Fruit fly (Drosophila melanogaster) whole organism, prepupa: Measurements from ENCODE around the gene Hsp27.
A peak's percentile ranks its signal among the peaks of the same experiment; 100 is the strongest.

Source experiments
- CG11902 ChIP-seq: fragments of 200-800 bp; sonication (Bioruptor generic); optimal IDR thresholded peaks from 3 replicates; lab custom pipeline; 2016; ENCODE audit warnings: missing biosample characterization, missing genetic modification characterization
- CG15336 ChIP-seq: fragments of 200-800 bp; sonication (Bioruptor generic); IDR thresholded peaks from 2 replicates; pipeline ENCODE4 v1.3.6; 2022; ENCODE audit warnings: missing biosample characterization, missing genetic modification characterization
- CG31627 ChIP-seq: fragments of 200-800 bp; sonication (Bioruptor generic); optimal IDR thresholded peaks from 3 replicates; lab custom pipeline; 2016; ENCODE audit warnings: missing biosample characterization, missing genetic modification characterization
- CG34406 ChIP-seq: fragments of 200-800 bp; sonication (Bioruptor generic); optimal IDR thresholded peaks from 3 replicates; lab custom pipeline; 2016; ENCODE audit warnings: missing biosample characterization, missing genetic modification characterization
- CG4318 ChIP-seq: fragments of 200-800 bp; sonication (Bioruptor generic); optimal IDR thresholded peaks from 3 replicates; lab custom pipeline; 2017; ENCODE audit warnings: missing biosample characterization, mild to moderate bottlenecking, missing genetic modification characterization
- CG6276 ChIP-seq: fragments of 200-800 bp; sonication (Bioruptor generic); optimal IDR thresholded peaks from 2 replicates; lab custom pipeline; 2017; ENCODE audit warnings: missing biosample characterization, mild to moderate bottlenecking, missing genetic modification characterization
- CG6808 ChIP-seq: fragments of 200-800 bp; sonication (Bioruptor generic); optimal IDR thresholded peaks from 3 replicates; lab custom pipeline; 2017; ENCODE audit warnings: missing biosample characterization, missing genetic modification characterization, mild to moderate bottlenecking, moderate library complexity, missing genetic modification reagents
- CG6854 ChIP-seq: fragments of 200-800 bp; sonication (Bioruptor generic); optimal IDR thresholded peaks from 2 replicates; lab custom pipeline; 2017; ENCODE audit warnings: missing biosample characterization, mild to moderate bottlenecking, missing genetic modification characterization
- CG7368 ChIP-seq: fragments of 200-800 bp; sonication (Bioruptor generic); optimal IDR thresholded peaks from 3 replicates; lab custom pipeline; 2016; ENCODE audit warnings: missing biosample characterization, missing genetic modification characterization
- CG8119 ChIP-seq: fragments of 200-800 bp; sonication (Bioruptor generic); IDR thresholded peaks from 3 replicates; pipeline ENCODE4 v1.3.6; 2022; ENCODE audit warnings: missing biosample characterization, missing genetic modification characterization
- CG8319 ChIP-seq: fragments of 200-800 bp; sonication (Bioruptor generic); optimal IDR thresholded peaks from 3 replicates; lab custom pipeline; 2016; ENCODE audit warnings: missing biosample characterization, missing genetic modification characterization
- CG8632 ChIP-seq: fragments of 200-800 bp; sonication (Bioruptor generic); optimal IDR thresholded peaks from 3 replicates; lab custom pipeline; 2016; ENCODE audit warnings: missing biosample characterization, missing genetic modification characterization
- CG9139 ChIP-seq: fragments of 200-800 bp; sonication (Bioruptor generic); optimal IDR thresholded peaks from 3 replicates; lab custom pipeline; 2017; ENCODE audit warnings: missing biosample characterization, mild to moderate bottlenecking, missing genetic modification characterization
- Ets21C ChIP-seq: fragments of 200-800 bp; sonication (Bioruptor generic); optimal IDR thresholded peaks from 3 replicates; lab custom pipeline; 2016; ENCODE audit warnings: missing biosample characterization, missing genetic modification characterization
- Ets96B ChIP-seq: fragments of 200-800 bp; optimal IDR thresholded peaks from 2 replicates; lab custom pipeline; 2019; ENCODE audit warnings: missing biosample characterization, mild to moderate bottlenecking, missing genetic modification characterization, moderate library complexity
- Hr38 ChIP-seq: sonication (Bioruptor generic); optimal IDR thresholded peaks from 2 replicates; lab custom pipeline; 2016; ENCODE audit warnings: missing biosample characterization, missing genetic modification characterization
- OdsH ChIP-seq: fragments of 200-800 bp; sonication (Bioruptor generic); optimal IDR thresholded peaks from 3 replicates; lab custom pipeline; 2016; ENCODE audit warnings: missing biosample characterization, missing genetic modification characterization
- Sox15 ChIP-seq: fragments of 200-800 bp; sonication (Bioruptor generic); optimal IDR thresholded peaks from 3 replicates; lab custom pipeline; 2016; ENCODE audit warnings: missing biosample characterization, missing genetic modification characterization
- achi ChIP-seq: fragments of 200-800 bp; sonication (Bioruptor generic); optimal IDR thresholded peaks from 3 replicates; lab custom pipeline; 2016; ENCODE audit warnings: missing biosample characterization, missing genetic modification characterization
- acj6 ChIP-seq: fragments of 200-800 bp; sonication (Bioruptor generic); optimal IDR thresholded peaks from 3 replicates; lab custom pipeline; 2016; ENCODE audit warnings: missing biosample characterization, missing genetic modification characterization
- cyc ChIP-seq: fragments of 200-800 bp; sonication (Bioruptor generic); optimal IDR thresholded peaks from 3 replicates; lab custom pipeline; 2016; ENCODE audit warnings: missing biosample characterization, missing genetic modification characterization
- dsx ChIP-seq: fragments of 200-800 bp; optimal IDR thresholded peaks from 3 replicates; lab custom pipeline; 2019; ENCODE audit warnings: missing biosample characterization, mild to moderate bottlenecking, missing genetic modification characterization, moderate library complexity; ENCODE audit not compliant: poor library complexity, severe bottlenecking
- fkh ChIP-seq: fragments of 200-800 bp; sonication (Bioruptor generic); optimal IDR thresholded peaks from 3 replicates; lab custom pipeline; 2017; ENCODE audit warnings: missing biosample characterization, mild to moderate bottlenecking, missing genetic modification characterization, moderate library complexity
- salr ChIP-seq, 2 experiments: fragments of 200-800 bp; sonication (Bioruptor generic); optimal IDR thresholded peaks; 3 replicates each; lab custom pipeline; 2016 to 2018; ENCODE audit warnings: missing biosample characterization in 2 of 2, missing genetic modification characterization in 2 of 2, mild to moderate bottlenecking in 1 of 2
- svp ChIP-seq: fragments of 200-800 bp; sonication (Bioruptor generic); peaks from one replicate; lab custom pipeline; 2016; ENCODE audit warnings: missing biosample characterization, missing genetic modification characterization
- topi ChIP-seq: fragments of 200-800 bp; sonication (Bioruptor generic); optimal IDR thresholded peaks from 3 replicates; lab custom pipeline; 2016; ENCODE audit warnings: missing biosample characterization, missing genetic modification characterization
- vri ChIP-seq: fragments of 200-800 bp; sonication (Bioruptor generic); optimal IDR thresholded peaks from 3 replicates; lab custom pipeline; 2016; ENCODE audit warnings: missing biosample characterization, mild to moderate bottlenecking, missing genetic modification characterization

The Hsp27 gene

DNA sequence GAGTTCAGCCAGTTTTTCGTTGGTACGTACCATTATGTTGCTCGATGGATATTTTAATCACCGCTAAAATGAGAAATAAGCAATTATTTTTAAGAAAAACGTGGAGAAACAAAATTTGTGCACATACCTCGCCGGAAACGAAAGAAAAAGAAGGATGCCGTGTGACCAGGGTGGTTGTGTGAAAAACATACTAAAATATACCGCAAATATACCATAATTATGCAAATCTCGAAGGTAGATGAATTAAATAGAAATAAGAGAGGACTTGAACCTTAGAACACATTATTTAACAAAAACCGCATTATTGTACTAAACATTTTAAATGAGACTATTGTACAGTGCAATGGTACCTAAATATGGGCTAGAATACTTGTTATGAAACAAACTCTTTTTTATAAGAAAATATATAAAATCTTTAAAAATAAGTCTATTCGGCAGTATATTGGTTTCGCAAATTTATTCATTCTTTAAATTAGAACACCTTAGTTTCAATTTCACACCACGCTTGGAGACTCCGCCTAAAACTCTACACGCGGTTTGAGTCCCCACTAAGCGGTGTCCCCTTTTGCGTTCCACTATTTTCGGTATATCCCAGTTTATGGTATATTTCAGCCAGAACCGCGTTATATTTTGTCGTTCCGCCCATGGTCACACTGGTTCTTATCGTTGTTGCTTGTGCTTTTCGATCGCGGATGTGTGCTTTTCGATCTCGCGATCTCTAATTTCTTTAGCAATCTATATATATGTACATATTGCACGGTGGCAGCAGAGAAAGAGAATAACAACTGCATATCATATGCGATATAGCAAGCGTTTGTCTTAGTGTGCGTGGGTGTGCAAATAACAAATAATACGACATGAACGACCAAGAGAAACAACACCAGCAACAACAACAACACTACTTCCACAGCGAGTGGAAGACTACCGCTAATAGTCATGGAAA, 46.1 kb downstream of the Hsp27 start, which contains the start of the genes RpS17 and MTF-1 (continued):
- peak in 1 of 2 experiments; percentile 56 for TF ChIP-seq salr (GFP tag; optimal IDR thresholded peaks at IDR 0.05; lab: Kevin White, UChicago)
- TF ChIP-seq CG9139 (GFP tag; lab: Kevin White, UChicago): peak; percentile 57
- no peak for TF ChIP-seq CG4318 (GFP tag; lab: Kevin White, UChicago)
- peak; percentile 54 for TF ChIP-seq topi (GFP tag; lab: Kevin White, UChicago)
- peak; percentile 69 for TF ChIP-seq vri (GFP tag; lab: Kevin White, UChicago)
- TF ChIP-seq CG7368: peak; percentile 11
- TF ChIP-seq CG8319: no peak
- TF ChIP-seq OdsH (GFP tag; lab: Kevin White, UChicago): peak; percentile 34
- TF ChIP-seq Hr38 (GFP tag; lab: Kevin White, UChicago): no peak
- peak; percentile 54 for TF ChIP-seq CG34406 (GFP tag; lab: Kevin White, UChicago)
- no peak for TF ChIP-seq fkh (GFP tag; lab: Kevin White, UChicago)
- TF ChIP-seq acj6 (GFP tag; lab: Kevin White, UChicago): peak; percentile 55
- TF ChIP-seq Ets96B (tag; lab: Kevin White, UChicago): peak; percentile 6
- TF ChIP-seq Sox15 (GFP tag; lab: Kevin White, UChicago): no peak
- TF ChIP-seq achi: peak; percentile 48
- TF ChIP-seq svp (GFP tag; lab: Kevin White, UChicago): peak; percentile 77
- TF ChIP-seq CG6808 (GFP tag; lab: Kevin White, UChicago): peak; percentile 32
- peak; percentile 35 for TF ChIP-seq CG31627 (GFP tag; lab: Kevin White, UChicago)
- peak; percentile 82 for TF ChIP-seq CG6854 (GFP tag; lab: Kevin White, UChicago)
- TF ChIP-seq cyc (GFP tag; lab: Kevin White, UChicago): peak; percentile 40
- TF ChIP-seq, all 60 proteins: peak for 39

DNA sequence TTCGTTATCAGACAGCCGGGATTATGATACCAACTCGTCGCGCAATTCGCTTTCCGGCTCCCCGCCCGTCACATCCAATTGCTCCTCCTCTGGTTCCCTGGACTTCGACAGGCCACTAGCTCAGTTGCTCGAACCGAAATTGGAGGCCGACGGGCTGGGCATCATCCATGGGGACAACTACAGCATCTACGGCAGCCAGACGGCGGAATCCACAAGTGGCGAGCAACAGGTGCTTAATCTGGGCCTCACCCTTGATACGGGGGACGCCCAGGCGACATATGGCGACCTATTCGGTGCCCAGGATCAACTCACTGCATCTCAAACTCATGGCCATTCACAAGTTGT, 46.7 kb downstream of the Hsp27 start:
- no peak for TF ChIP-seq CG8632
- peak; percentile 57 for TF ChIP-seq svp (GFP tag; lab: Kevin White, UChicago)
- TF ChIP-seq CG6276: no peak

DNA sequence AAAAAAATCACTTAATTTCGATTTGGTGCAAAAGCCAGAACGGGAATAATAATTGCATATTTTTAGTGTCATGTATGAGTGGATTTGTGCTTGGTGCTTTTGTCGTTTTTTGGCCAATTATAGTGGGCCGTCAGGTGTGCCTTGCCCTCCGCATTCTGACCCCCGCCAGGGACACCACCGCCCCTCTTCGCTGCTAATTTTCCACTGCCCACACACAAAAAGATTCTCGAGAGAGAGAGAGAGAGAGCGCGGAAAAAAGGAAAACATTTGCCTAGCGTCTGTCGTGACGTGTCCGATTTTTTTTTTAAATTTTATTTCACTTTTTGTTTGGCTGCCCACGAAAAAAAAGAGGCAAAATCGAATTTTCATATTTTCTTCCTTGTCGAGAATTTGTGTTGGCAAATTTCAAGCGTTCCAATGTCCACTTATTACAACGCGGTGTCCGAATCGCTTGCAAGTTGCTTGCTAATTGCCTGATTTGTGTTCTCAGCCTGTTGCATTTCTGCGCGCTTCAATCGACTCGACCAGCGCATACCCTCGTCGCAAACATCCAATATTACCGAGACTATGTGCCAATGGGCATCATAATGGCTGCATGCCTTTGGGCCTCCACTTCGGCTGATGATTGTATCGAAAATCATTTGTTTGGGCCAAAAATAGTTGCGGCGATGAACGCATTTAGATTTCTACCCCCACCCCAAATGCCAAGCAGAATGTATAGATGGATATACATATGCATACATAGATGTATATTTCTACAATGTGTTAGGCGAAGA, 48.2 kb downstream of the Hsp27 start:
- TF ChIP-seq CG15336 (GFP tag; lab: Robert Waterston, UW) (peak; percentile 20; the same call in 1 of the 2 replicates), CG8119 (GFP tag; lab: Robert Waterston, UW) (no peak; the same call in 2 of the 3 replicates), Ets21C (GFP tag; lab: Kevin White, UChicago) (no peak)

DNA sequence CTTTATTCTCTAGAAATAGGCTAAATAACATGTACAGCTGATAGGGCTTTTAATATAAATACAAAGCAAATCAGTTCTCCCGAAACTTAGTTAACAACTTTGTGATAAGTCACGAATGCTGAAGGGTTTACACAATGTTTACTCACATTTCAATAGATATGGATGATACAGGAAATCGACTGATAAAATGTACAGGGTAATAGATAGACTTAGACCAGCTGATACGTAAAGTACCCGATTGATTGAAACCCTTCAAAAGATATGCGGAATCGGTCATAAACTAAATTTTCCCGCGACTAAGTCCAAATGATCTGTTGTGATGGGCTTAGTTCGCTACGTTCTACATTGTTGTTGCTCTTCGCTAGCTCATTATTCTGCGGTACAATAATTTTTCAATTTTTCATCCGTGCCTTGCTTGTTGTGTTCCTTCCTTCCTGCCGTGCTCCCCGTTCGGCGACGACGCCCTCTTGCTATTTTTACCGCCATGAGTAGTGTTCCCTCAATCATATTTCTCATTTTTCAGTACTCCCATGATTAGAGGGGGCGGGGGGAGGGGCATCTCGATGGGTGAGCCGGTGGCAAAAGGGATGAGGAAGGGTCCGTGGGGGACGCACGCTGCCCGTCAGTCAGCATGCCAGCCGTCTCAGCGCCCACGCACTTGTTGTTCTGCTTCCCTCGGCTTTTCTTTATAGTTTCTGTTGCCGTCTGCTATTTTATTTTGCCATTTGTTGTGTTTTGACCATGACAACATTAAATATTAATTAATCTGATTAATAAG, 49.1 kb downstream of the Hsp27 start:
- TF ChIP-seq CG11902 (no peak), dsx (GFP tag; lab: Kevin White, UChicago) (peak; percentile 72)
